Fruit fly (Drosophila melanogaster) whole organism, embryonic: ENCODE data around the gene CG42847.

Experiments used
- CG16813 ChIP-seq: fragments of 200-800 bp; sonication (Bioruptor generic); IDR thresholded peaks from 3 replicates; pipeline ENCODE4 v1.3.6; 2022; ENCODE audit warnings: missing biosample characterization, missing genetic modification characterization; ENCODE audit not compliant: partially characterized antibody
- Sin3A ChIP-seq: fragments of >200 bp; optimal IDR thresholded peaks from 2 replicates; lab custom pipeline; 2018
- nau ChIP-seq: fragments of 200-800 bp; sonication (Bioruptor generic); optimal IDR thresholded peaks from 3 replicates; lab custom pipeline; 2017; ENCODE audit warnings: missing biosample characterization, mild to moderate bottlenecking, missing genetic modification characterization, missing genetic modification reagents
- pb ChIP-seq: fragments of 200-800 bp; sonication (Bioruptor generic); optimal IDR thresholded peaks from 3 replicates; lab custom pipeline; 2016; ENCODE audit warnings: missing biosample characterization, missing genetic modification characterization
- pzg ChIP-seq: fragments of 200-800 bp; sonication (Bioruptor generic); optimal IDR thresholded peaks from 3 replicates; lab custom pipeline; 2018; ENCODE audit warnings: missing biosample characterization, mild to moderate bottlenecking, missing genetic modification characterization, moderate library complexity

dm6 chr2L:9445753-9446152 lies 18.1 kb downstream of the CG42847 start:
- TF ChIP-seq pzg (GFP tag; lab: Kevin White, UChicago) (no peak), Sin3A (lab: Kevin White, UChicago) (no peak), nau (no peak), CG16813 (GFP tag; lab: Robert Waterston, UW) (no peak), pb (GFP tag; lab: Kevin White, UChicago) (no peak)
